Fruit fly (Drosophila melanogaster) S2 (cell line): ENCODE results near the gene CG10011.
A peak's percentile ranks its signal among the peaks of the same experiment; 100 is the strongest.

Source experiments
- CG8478 ChIP-seq: fragments of >200 bp; optimal IDR thresholded peaks from 2 replicates; lab custom pipeline; 2018
- CTCF ChIP-seq, 2 experiments: fragments of >200 bp; optimal IDR thresholded peaks; 2 replicates each; lab custom pipeline; 2018

DNA sequence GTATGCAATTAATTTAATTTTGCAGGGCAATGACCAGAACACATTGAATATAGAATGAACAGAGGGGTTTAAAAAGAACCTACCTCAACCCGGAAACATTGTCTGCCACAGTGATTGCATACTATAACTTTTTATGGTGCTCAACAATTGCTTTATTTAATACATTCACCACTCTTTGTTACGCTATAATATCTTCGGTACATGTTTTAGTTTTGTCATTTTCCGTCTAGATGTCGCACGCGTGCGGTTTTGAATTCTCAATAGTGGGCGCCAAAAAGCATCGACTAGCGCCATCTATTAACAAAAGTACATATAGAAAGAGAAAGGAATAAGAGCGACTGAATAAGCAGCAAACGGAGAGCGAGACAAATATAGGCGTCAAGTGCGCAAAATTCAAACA is 37.2 kb upstream of the CG10011 start:
- TF ChIP-seq CTCF (optimal IDR thresholded peaks at IDR 0.05; lab: Kevin White, UChicago) (peak; percentile 96), CG8478 (lab: Kevin White, UChicago) (no peak)
